Worm (Caenorhabditis elegans): ENCODE measurements around the gene fbxb-14.

ce11 chrII:577632-578031 lies 4.9 kb downstream of the fbxb-14 start, which contains the start of gene W08F4.7:
- TF ChIP-seq tbx-11 (GFP tag; IDR thresholded peaks at IDR 0.05), result no peak
- no peak for TF ChIP-seq hmg-4 (GFP tag; optimal IDR thresholded peaks at IDR 0.05)
- TF ChIP-seq flt-1 (GFP tag; IDR thresholded peaks at IDR 0.05), result no peak
- no peak for TF ChIP-seq ama-1 (optimal IDR thresholded peaks at IDR 0.05)
- TF ChIP-seq hmbx-1 (tag; optimal IDR thresholded peaks at IDR 0.05), result no peak

Data from whole organism, early embryonic.